Comparison of ENCODE assay signal across 2 worm cellular contexts in the genomic region with DNA sequence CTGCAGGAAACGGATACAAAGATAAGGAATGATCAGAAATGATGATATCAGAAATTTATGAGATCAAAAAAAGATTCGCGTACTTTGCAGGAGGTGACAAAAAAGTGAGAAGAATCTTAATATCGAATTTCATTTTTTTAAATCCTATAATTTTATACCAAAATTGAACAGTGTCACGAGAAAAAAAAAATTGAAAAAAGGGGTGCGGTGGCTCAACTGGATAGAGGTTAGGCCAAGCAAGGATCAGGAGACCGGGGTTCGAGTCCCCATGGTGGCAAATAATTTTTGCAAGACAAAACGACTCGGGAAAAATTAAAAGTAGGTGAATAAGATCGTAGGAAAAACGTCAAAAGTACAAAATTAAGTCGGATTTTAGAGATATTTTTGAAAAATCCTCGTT.
TF ChIP-seq lines count a peak whose summit lies in the region.

No protein-coding gene starts in this region.

TF ChIP-seq in whole organism, L4 larva, 104 proteins besides CTCF, POLR2A, EP300 and RAD21:
- TF ChIP-seq nhr-28 (tag; optimal IDR thresholded peaks at IDR 0.05; lab: Kevin White, UChicago) (peak; percentile 72), Y48G9A.11 (GFP tag; IDR thresholded peaks at IDR 0.05; lab: Robert Waterston, UW) (0 out of 2 replicates have a peak, but pooled peaks have one; percentile 14), F49E8.2 (tag; optimal IDR thresholded peaks at IDR 0.05; lab: Kevin White, UChicago; ENCODE audit: borderline replicate concordance) (no peak)
TF ChIP-seq in whole organism, L4 larva: peak in this region for 2.

TF ChIP-seq in whole organism, young adult, 124 proteins besides CTCF, POLR2A, EP300 and RAD21:
- TF ChIP-seq rec-8 (tag; optimal IDR thresholded peaks at IDR 0.05; lab: Kevin White, UChicago) (no peak), mel-28 (tag; optimal IDR thresholded peaks at IDR 0.05; lab: Kevin White, UChicago; ENCODE audit: borderline replicate concordance) (no peak), let-526 (GFP tag; IDR thresholded peaks at IDR 0.05; lab: Robert Waterston, UW) (no peak), zim-3 (tag; optimal IDR thresholded peaks at IDR 0.05; lab: Kevin White, UChicago) (no peak), snpc-3.4 (tag; optimal IDR thresholded peaks at IDR 0.05; lab: Kevin White, UChicago) (no peak), snpc-1.1 (tag; optimal IDR thresholded peaks at IDR 0.05; lab: Kevin White, UChicago; ENCODE audit: insufficient read depth) (no peak), ceh-91 (GFP tag; IDR thresholded peaks at IDR 0.05; lab: Robert Waterston, UW) (no peak), F39B2.1 (GFP tag; IDR thresholded peaks at IDR 0.05; lab: Robert Waterston, UW) (no peak), lsy-27 (tag; optimal IDR thresholded peaks at IDR 0.05; lab: Kevin White, UChicago; ENCODE audit: borderline replicate concordance, insufficient read depth) (no peak), F55B11.4 (tag; optimal IDR thresholded peaks at IDR 0.05; lab: Kevin White, UChicago; ENCODE audit: borderline replicate concordance, insufficient read depth) (no peak), F33H1.4 (GFP tag; IDR thresholded peaks at IDR 0.05; lab: Robert Waterston, UW) (0 out of 2 replicates have a peak, but pooled peaks have one; percentile 11), hrde-1 (tag; optimal IDR thresholded peaks at IDR 0.05; lab: Kevin White, UChicago; ENCODE audit: borderline replicate concordance) (no peak), F57A8.1 (GFP tag; optimal IDR thresholded peaks at IDR 0.05; lab: Kevin White, UChicago) (no peak), nhr-80 (tag; optimal IDR thresholded peaks at IDR 0.05; lab: Kevin White, UChicago) (no peak), C06A6.2 (GFP tag; conservative IDR thresholded peaks at IDR 0.05; lab: Robert Waterston, UW) (no peak), ceh-58 (GFP tag; IDR thresholded peaks at IDR 0.05; lab: Robert Waterston, UW) (no peak), nhr-120 (GFP tag; IDR thresholded peaks at IDR 0.05; lab: Robert Waterston, UW) (no peak), ets-4 (GFP tag; optimal IDR thresholded peaks at IDR 0.05; lab: Kevin White, UChicago) (no peak), tbp1 (GFP tag; optimal IDR thresholded peaks at IDR 0.05; lab: Kevin White, UChicago) (peak; percentile 82), ceh-27 (GFP tag; optimal IDR thresholded peaks at IDR 0.05; lab: Kevin White, UChicago) (no peak), lin-26 (GFP tag; IDR thresholded peaks at IDR 0.05; lab: Robert Waterston, UW) (0 out of 2 replicates have a peak, but pooled peaks have one; percentile 45), B0019.2 (GFP tag; conservative IDR thresholded peaks at IDR 0.05; lab: Robert Waterston, UW) (no peak), rpc-1 (optimal IDR thresholded peaks at IDR 0.05; lab: Kevin White, UChicago) (peak; percentile 39), rpc-1 (tag; optimal IDR thresholded peaks at IDR 0.05; lab: Kevin White, UChicago) (peak; percentile 68), sptf-2 (GFP tag; optimal IDR thresholded peaks at IDR 0.05; lab: Kevin White, UChicago) (no peak), ceh-79 (tag; optimal IDR thresholded peaks at IDR 0.05; lab: Kevin White, UChicago) (no peak), ztf-22 (GFP tag; optimal IDR thresholded peaks at IDR 0.05; lab: Kevin White, UChicago) (no peak), B0261.1 (tag; optimal IDR thresholded peaks at IDR 0.05; lab: Kevin White, UChicago) (peak; percentile 58)
